Fruit fly (Drosophila melanogaster) whole organism, prepupa: Measurements from ENCODE around the gene Mnn1.

Source experiments
- CG10631 ChIP-seq: fragments of 200-800 bp; sonication (Bioruptor generic); optimal IDR thresholded peaks from 2 replicates; lab custom pipeline; 2016; ENCODE audit warnings: missing biosample characterization, missing genetic modification characterization
- CG10669 ChIP-seq: fragments of 200-800 bp; sonication (Bioruptor generic); optimal IDR thresholded peaks from 3 replicates; lab custom pipeline; 2018; ENCODE audit warnings: missing biosample characterization, mild to moderate bottlenecking, missing genetic modification characterization, moderate library complexity
- CG11294 ChIP-seq: fragments of 200-800 bp; sonication (Bioruptor generic); IDR thresholded peaks from 2 replicates; pipeline ENCODE4 v1.3.6; 2022; ENCODE audit warnings: missing biosample characterization, missing genetic modification characterization
- CG11902 ChIP-seq: fragments of 200-800 bp; sonication (Bioruptor generic); optimal IDR thresholded peaks from 3 replicates; lab custom pipeline; 2016; ENCODE audit warnings: missing biosample characterization, missing genetic modification characterization
- CG15336 ChIP-seq: fragments of 200-800 bp; sonication (Bioruptor generic); IDR thresholded peaks from 2 replicates; pipeline ENCODE4 v1.3.6; 2022; ENCODE audit warnings: missing biosample characterization, missing genetic modification characterization
- CG1621 ChIP-seq: fragments of 200-800 bp; sonication (Bioruptor generic); optimal IDR thresholded peaks from 3 replicates; lab custom pipeline; 2018; ENCODE audit warnings: missing biosample characterization, mild to moderate bottlenecking, missing genetic modification characterization
- CG16779 ChIP-seq: fragments of 200-800 bp; sonication (Bioruptor generic); optimal IDR thresholded peaks from 3 replicates; lab custom pipeline; 2017; ENCODE audit warnings: missing biosample characterization, mild to moderate bottlenecking, missing genetic modification characterization
- CG3032 ChIP-seq: fragments of 200-800 bp; optimal IDR thresholded peaks from 2 replicates; lab custom pipeline; 2019; ENCODE audit warnings: missing biosample characterization, mild to moderate bottlenecking, missing genetic modification characterization, moderate library complexity
- CG31627 ChIP-seq: fragments of 200-800 bp; sonication (Bioruptor generic); optimal IDR thresholded peaks from 3 replicates; lab custom pipeline; 2016; ENCODE audit warnings: missing biosample characterization, missing genetic modification characterization
- CG32006 ChIP-seq: fragments of 200-800 bp; sonication (Bioruptor generic); optimal IDR thresholded peaks from 3 replicates; lab custom pipeline; 2017; ENCODE audit warnings: missing biosample characterization, mild to moderate bottlenecking, missing genetic modification characterization
- CG34406 ChIP-seq: fragments of 200-800 bp; sonication (Bioruptor generic); optimal IDR thresholded peaks from 3 replicates; lab custom pipeline; 2016; ENCODE audit warnings: missing biosample characterization, missing genetic modification characterization
- CG3919 ChIP-seq: fragments of 200-800 bp; sonication (Bioruptor generic); optimal IDR thresholded peaks from 3 replicates; lab custom pipeline; 2016; ENCODE audit warnings: missing biosample characterization, missing genetic modification characterization
- CG6163 ChIP-seq: fragments of 200-800 bp; sonication (Bioruptor generic); IDR thresholded peaks from 3 replicates; pipeline ENCODE4 v1.3.6; 2022; ENCODE audit warnings: missing biosample characterization, missing genetic modification characterization
- CG6276 ChIP-seq: fragments of 200-800 bp; sonication (Bioruptor generic); optimal IDR thresholded peaks from 2 replicates; lab custom pipeline; 2017; ENCODE audit warnings: missing biosample characterization, mild to moderate bottlenecking, missing genetic modification characterization
- CG6792 ChIP-seq: fragments of 200-800 bp; sonication (Bioruptor generic); optimal IDR thresholded peaks from 3 replicates; lab custom pipeline; 2016; ENCODE audit warnings: missing biosample characterization, missing genetic modification characterization
- CG6808 ChIP-seq: fragments of 200-800 bp; sonication (Bioruptor generic); optimal IDR thresholded peaks from 3 replicates; lab custom pipeline; 2017; ENCODE audit warnings: missing biosample characterization, missing genetic modification characterization, mild to moderate bottlenecking, moderate library complexity, missing genetic modification reagents
- CG6854 ChIP-seq: fragments of 200-800 bp; sonication (Bioruptor generic); optimal IDR thresholded peaks from 2 replicates; lab custom pipeline; 2017; ENCODE audit warnings: missing biosample characterization, mild to moderate bottlenecking, missing genetic modification characterization
- CG7368 ChIP-seq: fragments of 200-800 bp; sonication (Bioruptor generic); optimal IDR thresholded peaks from 3 replicates; lab custom pipeline; 2016; ENCODE audit warnings: missing biosample characterization, missing genetic modification characterization
- CG8632 ChIP-seq: fragments of 200-800 bp; sonication (Bioruptor generic); optimal IDR thresholded peaks from 3 replicates; lab custom pipeline; 2016; ENCODE audit warnings: missing biosample characterization, missing genetic modification characterization
- Eip75B ChIP-seq: fragments of 200-800 bp; sonication (Bioruptor generic); optimal IDR thresholded peaks from 3 replicates; lab custom pipeline; 2016; ENCODE audit warnings: missing biosample characterization, missing genetic modification characterization
- Eip78C ChIP-seq: fragments of 200-800 bp; sonication (Bioruptor generic); peaks from one replicate; lab custom pipeline; 2016; ENCODE audit warnings: missing biosample characterization, missing genetic modification characterization
- Eip93F ChIP-seq: fragments of 200-800 bp; sonication (Bioruptor generic); optimal IDR thresholded peaks from 2 replicates; lab custom pipeline; 2016; ENCODE audit warnings: missing biosample characterization, mild to moderate bottlenecking, missing genetic modification characterization
- Ets96B ChIP-seq: fragments of 200-800 bp; optimal IDR thresholded peaks from 2 replicates; lab custom pipeline; 2019; ENCODE audit warnings: missing biosample characterization, mild to moderate bottlenecking, missing genetic modification characterization, moderate library complexity
- Gug ChIP-seq: fragments of 200-800 bp; sonication (Bioruptor generic); IDR thresholded peaks from 2 replicates; pipeline ENCODE4 v1.3.6; 2022; ENCODE audit warnings: missing biosample characterization, missing genetic modification characterization
- Hr38 ChIP-seq: sonication (Bioruptor generic); optimal IDR thresholded peaks from 2 replicates; lab custom pipeline; 2016; ENCODE audit warnings: missing biosample characterization, missing genetic modification characterization
- Hr39 ChIP-seq: fragments of 200-800 bp; sonication (Bioruptor generic); optimal IDR thresholded peaks from 2 replicates; lab custom pipeline; 2016; ENCODE audit warnings: missing biosample characterization, missing genetic modification characterization
- Hr4 ChIP-seq: fragments of 200-800 bp; sonication (Bioruptor generic); optimal IDR thresholded peaks from 3 replicates; lab custom pipeline; 2016; ENCODE audit warnings: missing biosample characterization, missing genetic modification characterization
- Lpt ChIP-seq: fragments of 200-800 bp; sonication (Bioruptor generic); optimal IDR thresholded peaks from 3 replicates; lab custom pipeline; 2016; ENCODE audit warnings: missing biosample characterization, missing genetic modification characterization
- Met ChIP-seq: fragments of 200-800 bp; sonication (Bioruptor generic); optimal IDR thresholded peaks from 3 replicates; lab custom pipeline; 2016; ENCODE audit warnings: missing biosample characterization, missing genetic modification characterization
- Smox ChIP-seq: fragments of 200-800 bp; sonication (Bioruptor generic); optimal IDR thresholded peaks from 3 replicates; lab custom pipeline; 2016; ENCODE audit warnings: missing biosample characterization, missing genetic modification characterization
- Sox102F ChIP-seq: fragments of 200-800 bp; sonication (Bioruptor generic); optimal IDR thresholded peaks from 2 replicates; lab custom pipeline; 2016; ENCODE audit warnings: missing biosample characterization, mild to moderate bottlenecking, missing genetic modification characterization
- Sox15 ChIP-seq: fragments of 200-800 bp; sonication (Bioruptor generic); optimal IDR thresholded peaks from 3 replicates; lab custom pipeline; 2016; ENCODE audit warnings: missing biosample characterization, missing genetic modification characterization
- cyc ChIP-seq: fragments of 200-800 bp; sonication (Bioruptor generic); optimal IDR thresholded peaks from 3 replicates; lab custom pipeline; 2016; ENCODE audit warnings: missing biosample characterization, missing genetic modification characterization
- dac ChIP-seq: fragments of 200-800 bp; sonication (Bioruptor generic); optimal IDR thresholded peaks from 2 replicates; lab custom pipeline; 2017; ENCODE audit warnings: missing biosample characterization, mild to moderate bottlenecking, missing genetic modification characterization
- eg ChIP-seq: fragments of 200-800 bp; sonication (Bioruptor generic); IDR thresholded peaks from 3 replicates; pipeline ENCODE4 v1.3.6; 2022; ENCODE audit warnings: missing biosample characterization, missing genetic modification characterization
- esn ChIP-seq: fragments of 200-800 bp; sonication (Bioruptor generic); optimal IDR thresholded peaks from 2 replicates; lab custom pipeline; 2016; ENCODE audit warnings: missing biosample characterization, mild to moderate bottlenecking, missing genetic modification characterization, moderate library complexity
- fd59A ChIP-seq: fragments of 200-800 bp; sonication (Bioruptor generic); optimal IDR thresholded peaks from 2 replicates; lab custom pipeline; 2017; ENCODE audit warnings: missing biosample characterization, mild to moderate bottlenecking, missing genetic modification characterization, missing genetic modification reagents
- fd85E ChIP-seq: fragments of 200-800 bp; sonication (Bioruptor generic); optimal IDR thresholded peaks from 3 replicates; lab custom pipeline; 2016; ENCODE audit warnings: missing biosample characterization, missing genetic modification characterization
- fkh ChIP-seq: fragments of 200-800 bp; sonication (Bioruptor generic); optimal IDR thresholded peaks from 3 replicates; lab custom pipeline; 2017; ENCODE audit warnings: missing biosample characterization, mild to moderate bottlenecking, missing genetic modification characterization, moderate library complexity
- lz ChIP-seq: fragments of 200-800 bp; sonication (Bioruptor generic); optimal IDR thresholded peaks from 3 replicates; lab custom pipeline; 2016; ENCODE audit warnings: missing biosample characterization, missing genetic modification characterization
- net ChIP-seq: fragments of 200-800 bp; sonication (Bioruptor generic); optimal IDR thresholded peaks from 3 replicates; lab custom pipeline; 2016; ENCODE audit warnings: missing biosample characterization, missing genetic modification characterization
- pdm3 ChIP-seq: fragments of 200-800 bp; sonication (Bioruptor generic); optimal IDR thresholded peaks from 3 replicates; lab custom pipeline; 2016; ENCODE audit warnings: missing biosample characterization, missing genetic modification characterization
- salr ChIP-seq, 2 experiments: fragments of 200-800 bp; sonication (Bioruptor generic); optimal IDR thresholded peaks; 3 replicates each; lab custom pipeline; 2016 to 2018; ENCODE audit warnings: missing biosample characterization in 2 of 2, missing genetic modification characterization in 2 of 2, mild to moderate bottlenecking in 1 of 2
- spab ChIP-seq: fragments of 200-800 bp; sonication (Bioruptor generic); optimal IDR thresholded peaks from 2 replicates; lab custom pipeline; 2017; ENCODE audit warnings: missing biosample characterization, mild to moderate bottlenecking, missing genetic modification characterization, missing genetic modification reagents
- ss ChIP-seq, 2 experiments: fragments of 200-800 bp; sonication (Bioruptor generic); optimal IDR thresholded peaks; 2 replicates in 1 of 2; 3 replicates in 1 of 2; lab custom pipeline; 2017 to 2018; ENCODE audit warnings: mild to moderate bottlenecking in 2 of 2, missing biosample characterization in 2 of 2, missing genetic modification characterization in 2 of 2, moderate library complexity in 1 of 2
- svp ChIP-seq: fragments of 200-800 bp; sonication (Bioruptor generic); peaks from one replicate; lab custom pipeline; 2016; ENCODE audit warnings: missing biosample characterization, missing genetic modification characterization
- topi ChIP-seq: fragments of 200-800 bp; sonication (Bioruptor generic); optimal IDR thresholded peaks from 3 replicates; lab custom pipeline; 2016; ENCODE audit warnings: missing biosample characterization, missing genetic modification characterization
- vri ChIP-seq: fragments of 200-800 bp; sonication (Bioruptor generic); optimal IDR thresholded peaks from 3 replicates; lab custom pipeline; 2016; ENCODE audit warnings: missing biosample characterization, mild to moderate bottlenecking, missing genetic modification characterization

Mnn1 gene

DNA sequence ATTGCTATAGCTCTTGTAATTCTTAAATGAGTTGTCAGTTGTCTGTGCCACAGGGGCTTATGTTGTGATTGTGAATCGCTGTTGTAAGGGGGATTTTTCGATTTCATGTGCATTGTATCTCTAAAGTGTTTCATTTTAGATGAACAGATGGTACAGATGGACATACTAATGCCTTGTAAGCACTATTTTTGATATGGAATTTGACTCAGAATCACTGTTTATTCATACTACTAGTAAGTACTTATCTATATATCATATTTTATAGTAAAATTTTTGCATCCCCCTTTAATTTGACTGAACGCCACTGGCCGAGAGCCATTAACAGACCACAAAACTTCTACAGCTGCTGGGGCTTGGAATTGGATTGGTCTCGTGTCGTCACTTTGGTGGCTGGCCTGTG is 44.7 kb downstream of the Mnn1 start (continued):
- peak; percentile 60 for TF ChIP-seq Eip78C (GFP tag; lab: Kevin White, UChicago)
- no peak for TF ChIP-seq CG8632
- TF ChIP-seq CG1621 (tag; lab: Kevin White, UChicago), result no peak
- no peak for TF ChIP-seq CG31627
- TF ChIP-seq Hr39, result no peak
- no peak for TF ChIP-seq pdm3 (GFP tag; lab: Kevin White, UChicago)
- TF ChIP-seq salr (GFP tag; optimal IDR thresholded peaks at IDR 0.05; lab: Kevin White, UChicago), result no peak
- TF ChIP-seq svp (GFP tag; lab: Kevin White, UChicago), result no peak
- no peak for TF ChIP-seq CG6854
- no peak for TF ChIP-seq vri (GFP tag; lab: Kevin White, UChicago)
- no peak for TF ChIP-seq fd59A (GFP tag; lab: Kevin White, UChicago)
- peak; percentile 27 for TF ChIP-seq Hr4 (GFP tag; lab: Kevin White, UChicago)

- TF ChIP-seq vri (GFP tag; lab: Kevin White, UChicago) (peak; percentile 28), Sox15 (peak; percentile 22), CG10669 (GFP tag; lab: Kevin White, UChicago) (peak; percentile 73), CG6163 (GFP tag; lab: Robert Waterston, UW) (peak; percentile 76), net (GFP tag; lab: Kevin White, UChicago) (peak; percentile 28), Eip78C (GFP tag; lab: Kevin White, UChicago) (peak; percentile 66), eg (GFP tag; lab: Robert Waterston, UW) (peak; percentile 59), Smox (GFP tag; lab: Kevin White, UChicago) (peak; percentile 54), ss (GFP tag; optimal IDR thresholded peaks at IDR 0.05; lab: Kevin White, UChicago) (peak; percentile 55 to 69), CG6276 (GFP tag; lab: Kevin White, UChicago) (peak; percentile 44), fkh (GFP tag; lab: Kevin White, UChicago) (no peak), pdm3 (GFP tag; lab: Kevin White, UChicago) (peak; percentile 48), fd85E (GFP tag; lab: Kevin White, UChicago) (no peak), salr (GFP tag; optimal IDR thresholded peaks at IDR 0.05; lab: Kevin White, UChicago) (peak; percentile 16 to 37), CG16779 (tag; lab: Kevin White, UChicago) (no peak), esn (GFP tag; lab: Kevin White, UChicago) (peak; percentile 75), cyc (GFP tag; lab: Kevin White, UChicago) (peak; percentile 63), CG8632 (peak; percentile 64), CG7368 (GFP tag; lab: Kevin White, UChicago) (peak; percentile 56), CG32006 (peak; percentile 54), CG11294 (no peak), topi (GFP tag; lab: Kevin White, UChicago) (peak; percentile 65), Eip75B (GFP tag; lab: Kevin White, UChicago) (peak; percentile 35), CG6792 (peak; percentile 64), Gug (GFP tag; lab: Robert Waterston, UW) (no peak), CG3032 (tag; lab: Kevin White, UChicago) (peak; percentile 76), lz (GFP tag; lab: Kevin White, UChicago) (peak; percentile 41), spab (peak; percentile 72), CG3919 (GFP tag; lab: Kevin White, UChicago) (peak; percentile 63), Hr38 (no peak), Eip93F (GFP tag; lab: Kevin White, UChicago) (no peak), CG34406 (peak; percentile 64), CG1621 (tag; lab: Kevin White, UChicago) (peak; percentile 31), Met (GFP tag; lab: Kevin White, UChicago) (peak; percentile 66), dac (GFP tag; lab: Kevin White, UChicago) (no peak), CG6808 (peak; percentile 72), Lpt (no peak), CG15336 (GFP tag; lab: Robert Waterston, UW) (peak; percentile 62), svp (GFP tag; lab: Kevin White, UChicago) (peak; percentile 87), CG11902 (GFP tag; lab: Kevin White, UChicago) (peak; percentile 47), Hr39 (peak; percentile 32), Sox102F (GFP tag; lab: Kevin White, UChicago) (peak; percentile 62), fd59A (GFP tag; lab: Kevin White, UChicago) (peak; percentile 46), CG10631 (GFP tag; lab: Kevin White, UChicago) (peak; percentile 72), Ets96B (tag; lab: Kevin White, UChicago) (peak; percentile 74)
Observed at dm6 chr2L:7104195-7104971, 48.3 kb downstream of the Mnn1 start.
